Fruit fly (Drosophila melanogaster) Kc167 (cell line): Measurements from ENCODE around the gene CG14659.

ENCODE experiments used
- Myc ChIP-seq: fragments of >200 bp; optimal IDR thresholded peaks from 2 replicates; lab custom pipeline; 2017; ENCODE audit warnings: missing external identifiers
- Sin3A ChIP-seq: fragments of >200 bp; optimal IDR thresholded peaks from 2 replicates; lab custom pipeline; 2018; ENCODE audit warnings: missing external identifiers
- insv ChIP-seq: fragments of >200 bp; optimal IDR thresholded peaks from 3 replicates; lab custom pipeline; 2018; ENCODE audit warnings: missing external identifiers
- psq ChIP-seq: fragments of >200 bp; optimal IDR thresholded peaks from 2 replicates; lab custom pipeline; 2017; ENCODE audit warnings: missing external identifiers
- ttk ChIP-seq: sonication (Bioruptor generic); optimal IDR thresholded peaks from 2 replicates; lab custom pipeline; 2017; ENCODE audit warnings: missing external identifiers

dm6 chr3R:4868663-4869225 lies 37.6 kb upstream of the CG14659 start:
- TF ChIP-seq psq (lab: Kevin White, UChicago) (no peak), ttk (lab: Kevin White, UChicago) (no peak), Myc (no peak), insv (lab: Kevin White, UChicago) (no peak), Sin3A (no peak)
